Worm (Caenorhabditis elegans) whole organism, young adult: ENCODE data around the gene coa-7.

Experiments used
- B0035.1 ChIP-seq: sonication (generic microtip); optimal IDR thresholded peaks from 2 replicates; lab custom pipeline; 2016; ENCODE audit warnings: missing genetic modification characterization, mild to moderate bottlenecking, missing compliant biosample characterization, missing genotype, missing genetic modification reagents
- F37B4.10 ChIP-seq: fragments of 200-800 bp; sonication (Bioruptor generic); IDR thresholded peaks from 2 replicates; pipeline ENCODE4 v1.3.6; 2022; ENCODE audit warnings: missing genetic modification characterization, missing compliant biosample characterization
- F39B2.1 ChIP-seq: fragments of 200-800 bp; sonication (Bioruptor generic); IDR thresholded peaks from 2 replicates; pipeline ENCODE4 v1.3.6; 2022; ENCODE audit warnings: missing genetic modification reagents, missing genetic modification characterization, missing compliant biosample characterization
- F49E8.2 ChIP-seq: sonication (generic microtip); optimal IDR thresholded peaks from 3 replicates; lab custom pipeline; 2017; ENCODE audit warnings: missing genetic modification characterization, mild to moderate bottlenecking, missing compliant biosample characterization, antibody characterized with exemption, moderate library complexity; ENCODE audit not compliant: insufficient read depth
- K11D2.4 ChIP-seq: fragments of 200-800 bp; sonication (Bioruptor generic); IDR thresholded peaks from 2 replicates; pipeline ENCODE4 v1.3.6; 2022; ENCODE audit warnings: missing genetic modification reagents, missing genetic modification characterization, missing compliant biosample characterization
- T26A5.8 ChIP-seq: sonication (generic microtip); optimal IDR thresholded peaks from 2 replicates; lab custom pipeline; 2016; ENCODE audit warnings: missing genetic modification characterization, missing compliant biosample characterization
- Y67H2A.10 ChIP-seq: fragments of 200-800 bp; sonication (Bioruptor generic); conservative IDR thresholded peaks from 2 replicates; pipeline ENCODE4 v1.3.6; 2022; ENCODE audit warnings: missing genetic modification reagents, missing genetic modification characterization, missing compliant biosample characterization
- ama-1 ChIP-seq, 3 experiments: fragments of 150-350 bp in 1 of 3; sonication (generic microtip) in 2 of 3; optimal IDR thresholded peaks; 2 replicates each; lab custom pipeline; 2014 to 2018; ENCODE audit warnings: missing biosample characterization in 2 of 3, missing genetic modification characterization in 2 of 3, missing genetic modification reagents in 2 of 3
- aptf-3 ChIP-seq: fragments of 200-800 bp; sonication (Bioruptor generic); IDR thresholded peaks from 2 replicates; pipeline ENCODE4 v1.3.6; 2022; ENCODE audit warnings: missing genetic modification characterization, missing compliant biosample characterization
- attf-3 ChIP-seq: fragments of 200-800 bp; sonication (Bioruptor generic); conservative IDR thresholded peaks from 2 replicates; pipeline ENCODE4 v1.3.6; 2022; ENCODE audit warnings: missing genetic modification reagents, missing genetic modification characterization, missing compliant biosample characterization
- attf-5 ChIP-seq: fragments of 200-800 bp; sonication (Bioruptor generic); optimal IDR thresholded peaks from 2 replicates; lab custom pipeline; 2018; ENCODE audit warnings: mild to moderate bottlenecking, missing genetic modification characterization, missing compliant biosample characterization
- attf-6 ChIP-seq: fragments of 200-800 bp; sonication (Bioruptor generic); IDR thresholded peaks from 2 replicates; pipeline ENCODE4 v1.3.6; 2022; ENCODE audit warnings: missing genetic modification reagents, missing genetic modification characterization, missing compliant biosample characterization
- bed-1 ChIP-seq: fragments of 200-800 bp; sonication (Bioruptor generic); IDR thresholded peaks from 2 replicates; pipeline ENCODE4 v1.3.6; 2022; ENCODE audit warnings: missing genetic modification reagents, missing genetic modification characterization, missing compliant biosample characterization
- ceh-27 ChIP-seq: fragments of 200-800 bp; sonication (Bioruptor generic); optimal IDR thresholded peaks from 2 replicates; lab custom pipeline; 2018; ENCODE audit warnings: mild to moderate bottlenecking, missing genetic modification characterization, moderate library complexity, missing compliant biosample characterization
- dox-1 ChIP-seq: fragments of 200-800 bp; sonication (Bioruptor generic); IDR thresholded peaks from 2 replicates; pipeline ENCODE4 v1.3.6; 2022; ENCODE audit warnings: missing genetic modification reagents, missing genetic modification characterization, missing compliant biosample characterization
- efl-1 ChIP-seq: fragments of 150-350 bp; optimal IDR thresholded peaks from 2 replicates; lab custom pipeline; 2014; ENCODE audit warnings: missing biosample characterization, missing genetic modification reagents, missing genetic modification characterization
- egl-18 ChIP-seq: fragments of 200-800 bp; sonication (Bioruptor generic); IDR thresholded peaks from 2 replicates; pipeline ENCODE4 v1.3.6; 2022; ENCODE audit warnings: missing genetic modification reagents, missing genetic modification characterization, missing compliant biosample characterization
- egl-44 ChIP-seq: fragments of 200-800 bp; sonication (Bioruptor generic); IDR thresholded peaks from 2 replicates; pipeline ENCODE4 v1.3.6; 2022; ENCODE audit warnings: missing genetic modification reagents, missing genetic modification characterization, missing compliant biosample characterization
- ets-4 ChIP-seq: fragments of 200-800 bp; sonication (Bioruptor generic); optimal IDR thresholded peaks from 2 replicates; lab custom pipeline; 2018; ENCODE audit warnings: mild to moderate bottlenecking, missing genetic modification characterization, missing compliant biosample characterization
- fkh-3 ChIP-seq: sonication (generic microtip); optimal IDR thresholded peaks from 2 replicates; lab custom pipeline; 2016; ENCODE audit warnings: mild to moderate bottlenecking, missing genetic modification characterization, missing compliant biosample characterization
- hlh-12 ChIP-seq: sonication (generic microtip); optimal IDR thresholded peaks from 2 replicates; lab custom pipeline; 2016; ENCODE audit warnings: missing genetic modification characterization, missing compliant biosample characterization
- hlh-26 ChIP-seq: fragments of 200-800 bp; sonication (Bioruptor generic); conservative IDR thresholded peaks from 2 replicates; pipeline ENCODE4 v1.3.6; 2022; ENCODE audit warnings: missing genetic modification reagents, missing genetic modification characterization, missing compliant biosample characterization
- hrde-1 ChIP-seq: sonication (generic microtip); optimal IDR thresholded peaks from 2 replicates; lab custom pipeline; 2016; ENCODE audit warnings: missing genetic modification characterization, mild to moderate bottlenecking, missing compliant biosample characterization, moderate library complexity, missing genotype, missing genetic modification reagents, borderline replicate concordance
- lag-1 ChIP-seq: fragments of 200-800 bp; sonication (Bioruptor generic); IDR thresholded peaks from 2 replicates; pipeline ENCODE4 v1.3.6; 2022; ENCODE audit warnings: missing genetic modification reagents, missing genetic modification characterization, missing compliant biosample characterization
- lin-26 ChIP-seq: fragments of 200-800 bp; sonication (Bioruptor generic); IDR thresholded peaks from 2 replicates; pipeline ENCODE4 v1.3.6; 2022; ENCODE audit warnings: missing genetic modification reagents, missing genetic modification characterization, missing compliant biosample characterization
- mcd-1 ChIP-seq: fragments of 200-800 bp; sonication (Bioruptor generic); IDR thresholded peaks from 2 replicates; pipeline ENCODE4 v1.3.6; 2022; ENCODE audit warnings: missing genetic modification reagents, missing genetic modification characterization, missing compliant biosample characterization
- mel-28 ChIP-seq: sonication (generic microtip); optimal IDR thresholded peaks from 2 replicates; lab custom pipeline; 2016; ENCODE audit warnings: borderline replicate concordance, mild to moderate bottlenecking, missing genetic modification characterization, missing compliant biosample characterization
- nhr-27 ChIP-seq: fragments of 200-800 bp; sonication (Bioruptor generic); optimal IDR thresholded peaks from 2 replicates; lab custom pipeline; 2018; ENCODE audit warnings: mild to moderate bottlenecking, missing genetic modification characterization, moderate library complexity, missing compliant biosample characterization
- nhr-80 ChIP-seq: sonication (generic microtip); optimal IDR thresholded peaks from 2 replicates; lab custom pipeline; 2016; ENCODE audit warnings: missing genetic modification characterization, missing compliant biosample characterization
- pbrm-1 ChIP-seq: fragments of 200-800 bp; sonication (Bioruptor generic); IDR thresholded peaks from 2 replicates; pipeline ENCODE4 v1.3.6; 2022; ENCODE audit warnings: missing genetic modification reagents, missing genetic modification characterization, missing compliant biosample characterization
- sdz-38 ChIP-seq: sonication (generic microtip); optimal IDR thresholded peaks from 2 replicates; lab custom pipeline; 2016; ENCODE audit warnings: missing genotype, missing genetic modification characterization, missing compliant biosample characterization
- somi-1 ChIP-seq: fragments of 200-800 bp; sonication (Bioruptor generic); optimal IDR thresholded peaks from 2 replicates; lab custom pipeline; 2018; ENCODE audit warnings: mild to moderate bottlenecking, missing genetic modification characterization, missing compliant biosample characterization
- sptf-2 ChIP-seq: fragments of 200-800 bp; sonication (Bioruptor generic); optimal IDR thresholded peaks from 2 replicates; lab custom pipeline; 2018; ENCODE audit warnings: mild to moderate bottlenecking, missing genetic modification characterization, missing compliant biosample characterization
- xnd-1 ChIP-seq: sonication (generic microtip); optimal IDR thresholded peaks from 2 replicates; lab custom pipeline; 2016; ENCODE audit warnings: missing genotype, missing genetic modification reagents, missing genetic modification characterization, missing compliant biosample characterization
- zfh-2 ChIP-seq: fragments of 200-800 bp; sonication (Bioruptor generic); conservative IDR thresholded peaks from 2 replicates; pipeline ENCODE4 v1.3.6; 2022; ENCODE audit warnings: missing genetic modification reagents, missing genetic modification characterization, missing compliant biosample characterization
- ztf-25 ChIP-seq: fragments of 200-800 bp; sonication (Bioruptor generic); IDR thresholded peaks from 2 replicates; pipeline ENCODE4 v1.3.6; 2022; ENCODE audit warnings: missing genetic modification reagents, missing genetic modification characterization, missing compliant biosample characterization
- ztf-26 ChIP-seq: sonication (generic microtip); optimal IDR thresholded peaks from 2 replicates; lab custom pipeline; 2017; ENCODE audit warnings: missing genetic modification characterization, missing compliant biosample characterization
- ztf-28 ChIP-seq: fragments of 200-800 bp; sonication (Bioruptor generic); IDR thresholded peaks from 2 replicates; pipeline ENCODE4 v1.3.6; 2022; ENCODE audit warnings: missing genetic modification reagents, missing genetic modification characterization, missing compliant biosample characterization
- ztf-6 ChIP-seq: fragments of 200-800 bp; sonication (Bioruptor generic); IDR thresholded peaks from 2 replicates; pipeline ENCODE4 v1.3.6; 2022; ENCODE audit warnings: missing genetic modification reagents, missing genetic modification characterization, missing compliant biosample characterization

The coa-7 gene

ce11 chrII:11612034-11612723, 38.8 kb downstream of the coa-7 start, which contains the start of gene F07A11.5:
TSS of gene F07A11.5 (plus strand) at chrII:11612300.
- TF ChIP-seq ztf-28 (GFP tag; lab: Robert Waterston, UW) (no peak), F39B2.1 (GFP tag; lab: Robert Waterston, UW) (no peak), K11D2.4 (GFP tag; lab: Robert Waterston, UW) (no peak), dox-1 (GFP tag; lab: Robert Waterston, UW) (no peak), egl-18 (GFP tag; lab: Robert Waterston, UW) (no peak), zfh-2 (GFP tag; lab: Robert Waterston, UW) (0 out of 2 replicates have a peak, but pooled peaks have one; percentile 12), sdz-38 (tag; lab: Kevin White, UChicago) (no peak), T26A5.8 (tag; lab: Kevin White, UChicago) (no peak), nhr-80 (tag; lab: Kevin White, UChicago) (peak; percentile 16), mcd-1 (GFP tag; lab: Robert Waterston, UW) (no peak), Y67H2A.10 (GFP tag; lab: Robert Waterston, UW) (no peak), xnd-1 (tag; lab: Kevin White, UChicago) (no peak), somi-1 (no peak), ztf-6 (GFP tag; lab: Robert Waterston, UW) (no peak), attf-6 (GFP tag; lab: Robert Waterston, UW) (no peak), hlh-12 (tag; lab: Kevin White, UChicago) (no peak)

- TF ChIP-seq B0035.1 (tag; lab: Kevin White, UChicago): no peak
- peak; percentile 13 for TF ChIP-seq ztf-26 (tag; lab: Kevin White, UChicago)
- no peak for TF ChIP-seq ets-4 (GFP tag; lab: Kevin White, UChicago)
- peak; percentile 48 for TF ChIP-seq nhr-80 (tag; lab: Kevin White, UChicago)
These were observed 39.5 kb downstream of the coa-7 start for ce11 chrII:11611462-11611861.

ce11 chrII:11604613-11605012, 46.3 kb downstream of the coa-7 start:
- TF ChIP-seq fkh-3 (tag; lab: Kevin White, UChicago): no peak
- no peak for TF ChIP-seq ceh-27
- no peak for TF ChIP-seq ama-1 (optimal IDR thresholded peaks at IDR 0.05; lab: Kevin White, UChicago)
- no peak for TF ChIP-seq ama-1 (GFP tag; optimal IDR thresholded peaks at IDR 0.05; lab: Kevin White, UChicago)
- no peak for TF ChIP-seq ztf-25 (GFP tag; lab: Robert Waterston, UW)
- peak; percentile 67 for TF ChIP-seq nhr-80 (tag; lab: Kevin White, UChicago)

- TF ChIP-seq egl-44 (GFP tag; lab: Robert Waterston, UW) (no peak), zfh-2 (GFP tag; lab: Robert Waterston, UW) (peak; percentile 78)
- TF ChIP-seq, all 124 proteins: peak for 1
These were observed 48.5 kb downstream of the coa-7 start for ce11 chrII:11602387-11602960.

- no peak for TF ChIP-seq efl-1
- TF ChIP-seq sdz-38 (tag; lab: Kevin White, UChicago): no peak
- no peak for TF ChIP-seq lin-26 (GFP tag; lab: Robert Waterston, UW)
- TF ChIP-seq mel-28: no peak
- no peak for TF ChIP-seq lag-1 (GFP tag; lab: Robert Waterston, UW)
- TF ChIP-seq K11D2.4 (GFP tag; lab: Robert Waterston, UW): no peak
- TF ChIP-seq hrde-1 (tag; lab: Kevin White, UChicago): no peak
- no peak for TF ChIP-seq pbrm-1 (GFP tag; lab: Robert Waterston, UW)
- TF ChIP-seq sptf-2 (GFP tag; lab: Kevin White, UChicago): no peak
- no peak for TF ChIP-seq F37B4.10 (GFP tag; lab: Robert Waterston, UW)
- TF ChIP-seq nhr-27: no peak
- no peak for TF ChIP-seq attf-5 (GFP tag; lab: Kevin White, UChicago)
- TF ChIP-seq attf-3 (GFP tag; lab: Robert Waterston, UW): no peak
- TF ChIP-seq bed-1 (GFP tag; lab: Robert Waterston, UW): no peak
- no peak for TF ChIP-seq hlh-26 (GFP tag; lab: Robert Waterston, UW)
- TF ChIP-seq aptf-3 (GFP tag; lab: Robert Waterston, UW): no peak
- no peak for TF ChIP-seq F49E8.2 (tag; lab: Kevin White, UChicago)
These were observed 50.2 kb downstream of the coa-7 start, which contains the start of gene F07A11.4 for ce11 chrII:11600711-11601110. TSS of gene F07A11.4 (plus strand) at chrII:11601011.
